Comparison of ENCODE assay signal across 3 fruit fly cellular contexts in genomic region chr3R:4809944-4810653, dm6.
TF ChIP-seq lines count a peak whose summit lies in the region.

No protein-coding gene starts in this region.

TF ChIP-seq in whole organism, embryonic, 481 proteins besides CTCF, POLR2A, EP300 and RAD21 (continued from another document and continues in another):
- TF ChIP-seq Hr3 (GFP tag; optimal IDR thresholded peaks at IDR 0.05; lab: Kevin White, UChicago) (no peak), CG6791 (GFP tag; IDR thresholded peaks at IDR 0.05; lab: Robert Waterston, UW; ENCODE audit: partially characterized antibody) (peak; percentile 14; the same call in 1 of the 3 replicates), CG12391 (tag; optimal IDR thresholded peaks at IDR 0.05; lab: Kevin White, UChicago) (no peak), Abd-B (GFP tag; optimal IDR thresholded peaks at IDR 0.05; lab: Kevin White, UChicago) (no peak), repo (GFP tag; optimal IDR thresholded peaks at IDR 0.05; lab: Kevin White, UChicago) (no peak), CG4730 (GFP tag; IDR thresholded peaks at IDR 0.05; lab: Robert Waterston, UW) (no peak), CG10366 (GFP tag; IDR thresholded peaks at IDR 0.05; lab: Robert Waterston, UW) (no peak), CG14860 (GFP tag; IDR thresholded peaks at IDR 0.05; lab: Robert Waterston, UW; ENCODE audit: partially characterized antibody) (no peak), CG12299 (tag; optimal IDR thresholded peaks at IDR 0.05; lab: Kevin White, UChicago) (no peak), Neu2 (GFP tag; optimal IDR thresholded peaks at IDR 0.05; lab: Kevin White, UChicago; ENCODE audit: borderline replicate concordance) (no peak), Aef1 (GFP tag; IDR thresholded peaks at IDR 0.05; lab: Robert Waterston, UW) (no peak), Ravus (GFP tag; IDR thresholded peaks at IDR 0.05; lab: Robert Waterston, UW) (no peak), CG8089 (GFP tag; optimal IDR thresholded peaks at IDR 0.05; lab: Kevin White, UChicago) (no peak), Dip3 (GFP tag; optimal IDR thresholded peaks at IDR 0.05; lab: Kevin White, UChicago) (no peak), lbe (GFP tag; optimal IDR thresholded peaks at IDR 0.05; lab: Kevin White, UChicago) (peak; percentile 75), CG17385 (GFP tag; optimal IDR thresholded peaks at IDR 0.05; lab: Kevin White, UChicago) (peak; percentile 30), en (GFP tag; optimal IDR thresholded peaks at IDR 0.05; lab: Kevin White, UChicago) (no peak), nau (GFP tag; optimal IDR thresholded peaks at IDR 0.05; lab: Kevin White, UChicago) (no peak), CG7786 (GFP tag; optimal IDR thresholded peaks at IDR 0.05; lab: Kevin White, UChicago) (no peak), tna (GFP tag; IDR thresholded peaks at IDR 0.05; lab: Robert Waterston, UW; ENCODE audit: partially characterized antibody) (no peak), ash1 (GFP tag; optimal IDR thresholded peaks at IDR 0.05; lab: Kevin White, UChicago) (no peak), Hey (tag; optimal IDR thresholded peaks at IDR 0.05; lab: Kevin White, UChicago) (no peak), CG13624 (GFP tag; optimal IDR thresholded peaks at IDR 0.05; lab: Kevin White, UChicago) (no peak), Asciz (GFP tag; optimal IDR thresholded peaks at IDR 0.05; lab: Kevin White, UChicago) (no peak), slou (GFP tag; optimal IDR thresholded peaks at IDR 0.05; lab: Kevin White, UChicago) (no peak), Nf-YC (tag; optimal IDR thresholded peaks at IDR 0.05; lab: Kevin White, UChicago) (peak; percentile 18), stc (GFP tag; IDR thresholded peaks at IDR 0.05; lab: Robert Waterston, UW) (no peak), seq (GFP tag; IDR thresholded peaks at IDR 0.05; lab: Robert Waterston, UW) (no peak), Gsc (GFP tag; IDR thresholded peaks at IDR 0.05; lab: Robert Waterston, UW) (no peak), gfzf (GFP tag; optimal IDR thresholded peaks at IDR 0.05; lab: Kevin White, UChicago) (no peak), abd-A (tag; optimal IDR thresholded peaks at IDR 0.05; lab: Kevin White, UChicago) (peak; percentile 84), YL-1 (GFP tag; optimal IDR thresholded peaks at IDR 0.05; lab: Kevin White, UChicago) (no peak), jing (GFP tag; optimal IDR thresholded peaks at IDR 0.05; lab: Kevin White, UChicago) (no peak), Pdp1 (GFP tag; optimal IDR thresholded peaks at IDR 0.05; lab: Kevin White, UChicago) (no peak), CG3281 (GFP tag; optimal IDR thresholded peaks at IDR 0.05; lab: Kevin White, UChicago) (no peak), ftz-f1 (GFP tag; optimal IDR thresholded peaks at IDR 0.05; lab: Kevin White, UChicago) (no peak), PHDP (tag; optimal IDR thresholded peaks at IDR 0.05; lab: Kevin White, UChicago) (no peak), Dad (GFP tag; optimal IDR thresholded peaks at IDR 0.05; lab: Kevin White, UChicago) (no peak), CG7372 (GFP tag; IDR thresholded peaks at IDR 0.05; lab: Robert Waterston, UW) (no peak), HLH3B (GFP tag; IDR thresholded peaks at IDR 0.05; lab: Robert Waterston, UW) (no peak), CG14050 (GFP tag; IDR thresholded peaks at IDR 0.05; lab: Robert Waterston, UW) (no peak), CG34224 (GFP tag; IDR thresholded peaks at IDR 0.05; lab: Robert Waterston, UW; ENCODE audit: partially characterized antibody) (0 out of 3 replicates have a peak, but pooled peaks have one; percentile 25), D19B (GFP tag; optimal IDR thresholded peaks at IDR 0.05; lab: Kevin White, UChicago) (no peak), chn (GFP tag; optimal IDR thresholded peaks at IDR 0.05; lab: Kevin White, UChicago) (peak; percentile 5), CG8359 (GFP tag; optimal IDR thresholded peaks at IDR 0.05; lab: Kevin White, UChicago; ENCODE audit: borderline replicate concordance) (no peak)

TF ChIP-seq in whole organism, prepupa, 60 proteins besides CTCF, POLR2A, EP300 and RAD21 (continued from another document):
- TF ChIP-seq CG6854 (GFP tag; optimal IDR thresholded peaks at IDR 0.05; lab: Kevin White, UChicago), result peak; percentile 68
- peak; percentile 22 for TF ChIP-seq esn (GFP tag; optimal IDR thresholded peaks at IDR 0.05; lab: Kevin White, UChicago)
- TF ChIP-seq CG11762 (GFP tag; optimal IDR thresholded peaks at IDR 0.05; lab: Kevin White, UChicago; ENCODE audit: insufficient read depth), result no peak
- no peak for TF ChIP-seq CG31627 (GFP tag; optimal IDR thresholded peaks at IDR 0.05; lab: Kevin White, UChicago)
- TF ChIP-seq Eip75B (GFP tag; optimal IDR thresholded peaks at IDR 0.05; lab: Kevin White, UChicago), result peak; percentile 64
- peak; percentile 35 for TF ChIP-seq CG9139 (GFP tag; optimal IDR thresholded peaks at IDR 0.05; lab: Kevin White, UChicago)
- TF ChIP-seq CG11294 (GFP tag; IDR thresholded peaks at IDR 0.05; lab: Robert Waterston, UW), result no peak
- peak; percentile 56 for TF ChIP-seq CG6808 (GFP tag; optimal IDR thresholded peaks at IDR 0.05; lab: Kevin White, UChicago)
- no peak for TF ChIP-seq OdsH (GFP tag; optimal IDR thresholded peaks at IDR 0.05; lab: Kevin White, UChicago)
- peak; percentile 47 for TF ChIP-seq svp (GFP tag; lab: Kevin White, UChicago)
- peak; percentile 94 for TF ChIP-seq Sox14 (GFP tag; optimal IDR thresholded peaks at IDR 0.05; lab: Kevin White, UChicago)
- no peak for TF ChIP-seq eg (GFP tag; IDR thresholded peaks at IDR 0.05; lab: Robert Waterston, UW)
- TF ChIP-seq CG15336 (GFP tag; IDR thresholded peaks at IDR 0.05; lab: Robert Waterston, UW), result peak; percentile 21; the same call in 1 of the 2 replicates
- peak; percentile 58 for TF ChIP-seq Blimp-1 (GFP tag; optimal IDR thresholded peaks at IDR 0.05; lab: Kevin White, UChicago)
- TF ChIP-seq CG1621 (tag; optimal IDR thresholded peaks at IDR 0.05; lab: Kevin White, UChicago), result peak; percentile 42
- TF ChIP-seq dsx (GFP tag; optimal IDR thresholded peaks at IDR 0.05; lab: Kevin White, UChicago; ENCODE audit: poor library complexity, severe bottlenecking), result peak; percentile 90
- no peak for TF ChIP-seq dac (GFP tag; optimal IDR thresholded peaks at IDR 0.05; lab: Kevin White, UChicago)
- TF ChIP-seq lz (GFP tag; optimal IDR thresholded peaks at IDR 0.05; lab: Kevin White, UChicago), result peak; percentile 12
- TF ChIP-seq Lpt (GFP tag; optimal IDR thresholded peaks at IDR 0.05; lab: Kevin White, UChicago), result peak; percentile 31
- TF ChIP-seq Ets96B (tag; optimal IDR thresholded peaks at IDR 0.05; lab: Kevin White, UChicago), result peak; percentile 4
- TF ChIP-seq Gug (GFP tag; IDR thresholded peaks at IDR 0.05; lab: Robert Waterston, UW), result no peak
- no peak for TF ChIP-seq CG34406 (GFP tag; optimal IDR thresholded peaks at IDR 0.05; lab: Kevin White, UChicago)
- peak; percentile 15 for TF ChIP-seq Met (GFP tag; optimal IDR thresholded peaks at IDR 0.05; lab: Kevin White, UChicago)
- TF ChIP-seq salr (GFP tag; optimal IDR thresholded peaks at IDR 0.05; lab: Kevin White, UChicago), result no peak
- no peak for TF ChIP-seq CG8119 (GFP tag; IDR thresholded peaks at IDR 0.05; lab: Robert Waterston, UW)
- no peak for TF ChIP-seq Hr39 (GFP tag; optimal IDR thresholded peaks at IDR 0.05; lab: Kevin White, UChicago)
- TF ChIP-seq Hr4 (GFP tag; optimal IDR thresholded peaks at IDR 0.05; lab: Kevin White, UChicago), result no peak
- TF ChIP-seq Ets21C (GFP tag; optimal IDR thresholded peaks at IDR 0.05; lab: Kevin White, UChicago), result no peak
- TF ChIP-seq CG10631 (GFP tag; optimal IDR thresholded peaks at IDR 0.05; lab: Kevin White, UChicago), result no peak
- no peak for TF ChIP-seq fd85E (GFP tag; optimal IDR thresholded peaks at IDR 0.05; lab: Kevin White, UChicago)
- TF ChIP-seq fd59A (GFP tag; optimal IDR thresholded peaks at IDR 0.05; lab: Kevin White, UChicago), result no peak
- TF ChIP-seq CG32006 (GFP tag; optimal IDR thresholded peaks at IDR 0.05; lab: Kevin White, UChicago), result no peak
- TF ChIP-seq CG4318 (GFP tag; optimal IDR thresholded peaks at IDR 0.05; lab: Kevin White, UChicago), result no peak
- TF ChIP-seq CG3032 (tag; optimal IDR thresholded peaks at IDR 0.05; lab: Kevin White, UChicago), result peak; percentile 32
- TF ChIP-seq CG7368 (GFP tag; optimal IDR thresholded peaks at IDR 0.05; lab: Kevin White, UChicago), result peak; percentile 10
- TF ChIP-seq Sox15 (GFP tag; optimal IDR thresholded peaks at IDR 0.05; lab: Kevin White, UChicago), result no peak
- TF ChIP-seq CG8319 (GFP tag; optimal IDR thresholded peaks at IDR 0.05; lab: Kevin White, UChicago), result no peak
- peak; percentile 84 for TF ChIP-seq Eip93F (GFP tag; optimal IDR thresholded peaks at IDR 0.05; lab: Kevin White, UChicago)
- TF ChIP-seq CG16779 (tag; optimal IDR thresholded peaks at IDR 0.05; lab: Kevin White, UChicago), result peak; percentile 1
TF ChIP-seq in whole organism, prepupa: peak in this region for 30.

TF ChIP-seq in whole organism, wandering third instar larva, 38 proteins besides CTCF, POLR2A, EP300 and RAD21 (continued from another document):
- peak; percentile 10 for TF ChIP-seq brk (GFP tag; optimal IDR thresholded peaks at IDR 0.05; lab: Kevin White, UChicago)
- TF ChIP-seq CG32264 (GFP tag; optimal IDR thresholded peaks at IDR 0.05; lab: Kevin White, UChicago), result no peak
- TF ChIP-seq OdsH (GFP tag; optimal IDR thresholded peaks at IDR 0.05; lab: Kevin White, UChicago), result peak; percentile 48
- no peak for TF ChIP-seq pan (optimal IDR thresholded peaks at IDR 0.05; lab: Kevin White, UChicago)
- TF ChIP-seq Rel (GFP tag; optimal IDR thresholded peaks at IDR 0.05; lab: Kevin White, UChicago), result no peak
- TF ChIP-seq Rel (tag; optimal IDR thresholded peaks at IDR 0.05; lab: Kevin White, UChicago), result peak; percentile 64
- TF ChIP-seq usp (GFP tag; optimal IDR thresholded peaks at IDR 0.05; lab: Kevin White, UChicago), result no peak
- peak; percentile 33 for TF ChIP-seq Vsx2 (GFP tag; optimal IDR thresholded peaks at IDR 0.05; lab: Kevin White, UChicago; ENCODE audit: partially characterized antibody)
- peak in 1 of 2 experiments; percentile 65 for TF ChIP-seq dl (GFP tag; optimal IDR thresholded peaks at IDR 0.05; lab: Kevin White, UChicago; ENCODE audit: insufficient read depth in 1 of 2, partially characterized antibody in 2 of 2)
- no peak for TF ChIP-seq Abd-B (GFP tag; optimal IDR thresholded peaks at IDR 0.05; lab: Kevin White, UChicago)
- TF ChIP-seq sv (GFP tag; optimal IDR thresholded peaks at IDR 0.05; lab: Kevin White, UChicago), result no peak
- peak; percentile 55 for TF ChIP-seq Jra (GFP tag; optimal IDR thresholded peaks at IDR 0.05; lab: Kevin White, UChicago)
- TF ChIP-seq HLH106 (tag; optimal IDR thresholded peaks at IDR 0.05; lab: Kevin White, UChicago), result peak; percentile 20
- TF ChIP-seq Dif (GFP tag; optimal IDR thresholded peaks at IDR 0.05; lab: Kevin White, UChicago; ENCODE audit: partially characterized antibody), result peak; percentile 12
